Worm (Caenorhabditis elegans): ENCODE measurements around the gene Y48A6B.9.

Y48A6B.9 gene

ce11 chrIII:11054532-11055265, 21.7 kb downstream of the Y48A6B.9 start (continued):
- peak; percentile 23; the same call in 1 of the 2 replicates for TF ChIP-seq pha-4 (GFP tag; IDR thresholded peaks at IDR 0.05)
- TF ChIP-seq pha-4 (tag; optimal IDR thresholded peaks at IDR 0.05): peak; percentile 9
- TF ChIP-seq madf-5 (GFP tag; IDR thresholded peaks at IDR 0.05): no peak
- TF ChIP-seq dpl-1 (GFP tag; optimal IDR thresholded peaks at IDR 0.05): peak; percentile 51
- no peak for TF ChIP-seq D1046.2 (GFP tag; IDR thresholded peaks at IDR 0.05)
- TF ChIP-seq ceh-82 (tag; optimal IDR thresholded peaks at IDR 0.05): no peak
- TF ChIP-seq mdt-29 (GFP tag; IDR thresholded peaks at IDR 0.05): no peak
- no peak for TF ChIP-seq lir-3 (tag; optimal IDR thresholded peaks at IDR 0.05)
- peak; percentile 50 for TF ChIP-seq F37D6.2 (tag; optimal IDR thresholded peaks at IDR 0.05)
- peak; percentile 19 for TF ChIP-seq aha-1 (tag)
- TF ChIP-seq dmd-6 (GFP tag; IDR thresholded peaks at IDR 0.05): peak; percentile 66
- peak; percentile 69 for TF ChIP-seq set-16 (GFP tag; IDR thresholded peaks at IDR 0.05)
- no peak for TF ChIP-seq spr-3 (GFP tag; optimal IDR thresholded peaks at IDR 0.05)
- peak; percentile 71 for TF ChIP-seq dve-1 (tag; optimal IDR thresholded peaks at IDR 0.05; ENCODE audit: insufficient read depth)

- TF ChIP-seq nhr-6 (tag; optimal IDR thresholded peaks at IDR 0.05) (peak; percentile 47), tra-1 (GFP tag; IDR thresholded peaks at IDR 0.05) (peak; percentile 50; the same call in 1 of the 2 replicates), aha-1 (tag) (peak; percentile 26), php-3 (GFP tag; IDR thresholded peaks at IDR 0.05) (peak; percentile 49; the same call in 1 of the 2 replicates), duxl-1 (tag; optimal IDR thresholded peaks at IDR 0.05; ENCODE audit: poor library complexity) (no peak), ztf-7 (tag; optimal IDR thresholded peaks at IDR 0.05) (no peak), cey-2 (tag; optimal IDR thresholded peaks at IDR 0.05; ENCODE audit: borderline replicate concordance, insufficient read depth) (no peak), hlh-11 (tag; optimal IDR thresholded peaks at IDR 0.05) (peak; percentile 61), dmd-6 (GFP tag; IDR thresholded peaks at IDR 0.05) (peak; percentile 51), mdl-1 (tag; optimal IDR thresholded peaks at IDR 0.05) (peak in 1 of 2 experiments; percentile 24), madf-9 (GFP tag; conservative IDR thresholded peaks at IDR 0.05) (no peak), daf-16 (GFP tag; optimal IDR thresholded peaks at IDR 0.05) (no peak), daf-16 (tag; optimal IDR thresholded peaks at IDR 0.05) (peak; percentile 72), nhr-77 (tag; optimal IDR thresholded peaks at IDR 0.05) (peak; percentile 58), ceh-82 (tag; optimal IDR thresholded peaks at IDR 0.05) (no peak), nhr-48 (tag; optimal IDR thresholded peaks at IDR 0.05) (peak; percentile 30), lsy-2 (tag; optimal IDR thresholded peaks at IDR 0.05) (peak in 1 of 2 experiments; percentile 33), vab-7 (GFP tag; IDR thresholded peaks at IDR 0.05) (no peak), dve-1 (tag; optimal IDR thresholded peaks at IDR 0.05; ENCODE audit: insufficient read depth) (peak; percentile 82), nhr-28 (tag; optimal IDR thresholded peaks at IDR 0.05) (peak; percentile 76), pqm-1 (tag; optimal IDR thresholded peaks at IDR 0.05) (peak; percentile 94), hlh-30 (tag; optimal IDR thresholded peaks at IDR 0.05; ENCODE audit: insufficient read depth) (peak; percentile 21)
These were observed 26.8 kb downstream of the Y48A6B.9 start for ce11 chrIII:11059775-11060174.

ce11 chrIII:11063259-11063658, 30.3 kb downstream of the Y48A6B.9 start, which contains the start of gene rsa-2:
Gene rsa-2 (plus strand): TSS chrIII:11063479.
- no peak for TF ChIP-seq mdl-1 (tag; optimal IDR thresholded peaks at IDR 0.05)
- peak in 1 of 2 experiments; percentile 86 for TF ChIP-seq unc-62 (GFP tag; optimal IDR thresholded peaks at IDR 0.05 in 1 of 2)
- TF ChIP-seq unc-62 (tag; optimal IDR thresholded peaks at IDR 0.05): no peak
- peak; percentile 60; the same call in 1 of the 2 replicates for TF ChIP-seq arid-1 (GFP tag; conservative IDR thresholded peaks at IDR 0.05)
- no peak for TF ChIP-seq nhr-10 (tag; optimal IDR thresholded peaks at IDR 0.05)
- no peak for TF ChIP-seq unc-39 (tag; optimal IDR thresholded peaks at IDR 0.05)
- TF ChIP-seq F44E2.7 (GFP tag; IDR thresholded peaks at IDR 0.05): no peak
- TF ChIP-seq dve-1 (tag; optimal IDR thresholded peaks at IDR 0.05; ENCODE audit: insufficient read depth): peak; percentile 4
- TF ChIP-seq tra-1 (GFP tag; IDR thresholded peaks at IDR 0.05): 0 out of 2 replicates have a peak, but pooled peaks have one; percentile 13
- TF ChIP-seq nhr-11 (tag; optimal IDR thresholded peaks at IDR 0.05): peak; percentile 13
- TF ChIP-seq sdz-12 (GFP tag; optimal IDR thresholded peaks at IDR 0.05): no peak
- TF ChIP-seq dpl-1 (GFP tag; optimal IDR thresholded peaks at IDR 0.05): peak; percentile 91
- TF ChIP-seq daf-16 (GFP tag; optimal IDR thresholded peaks at IDR 0.05): no peak
- peak; percentile 35 for TF ChIP-seq daf-16 (tag; optimal IDR thresholded peaks at IDR 0.05)
- TF ChIP-seq lsy-2 (tag; optimal IDR thresholded peaks at IDR 0.05): peak in 1 of 2 experiments; percentile 47
- TF ChIP-seq vab-7 (GFP tag; IDR thresholded peaks at IDR 0.05): 0 out of 2 replicates have a peak, but pooled peaks have one; percentile 33
- peak; percentile 53; the same call in 1 of the 2 replicates for TF ChIP-seq hmg-1.1 (GFP tag; IDR thresholded peaks at IDR 0.05)
- TF ChIP-seq R02D3.7 (tag; optimal IDR thresholded peaks at IDR 0.05): no peak
- no peak for TF ChIP-seq ama-1 (optimal IDR thresholded peaks at IDR 0.05)
- no peak for TF ChIP-seq nhr-6 (tag; optimal IDR thresholded peaks at IDR 0.05)
- TF ChIP-seq rbr-2 (tag; optimal IDR thresholded peaks at IDR 0.05): peak; percentile 28
- no peak for TF ChIP-seq pqm-1 (tag; optimal IDR thresholded peaks at IDR 0.05)
- peak; percentile 76 for TF ChIP-seq mes-2 (tag; optimal IDR thresholded peaks at IDR 0.05; ENCODE audit: poor library complexity, severe bottlenecking)
- peak; percentile 64 for TF ChIP-seq lin-38 (GFP tag; IDR thresholded peaks at IDR 0.05)
